ENCODE assay signal across 1 fruit fly cellular context in genomic region chr3R:29214982-29215533, dm6.
A peak's percentile ranks its signal among the peaks of the same experiment; 100 is the strongest.
TF ChIP-seq lines count a peak whose summit lies in the region.

No protein-coding gene starts in this region.

TF ChIP-seq in whole organism, embryonic, 481 proteins besides CTCF, POLR2A, EP300 and RAD21 (continued from another document and continues in another):
- TF ChIP-seq caup (GFP tag; optimal IDR thresholded peaks at IDR 0.05; lab: Kevin White, UChicago; ENCODE audit: severe bottlenecking), result no peak
- no peak for TF ChIP-seq nau (GFP tag; optimal IDR thresholded peaks at IDR 0.05; lab: Kevin White, UChicago)
- TF ChIP-seq emc (GFP tag; optimal IDR thresholded peaks at IDR 0.05; lab: Kevin White, UChicago), result no peak
- no peak for TF ChIP-seq CG11093 (GFP tag; IDR thresholded peaks at IDR 0.05; lab: Robert Waterston, UW)
- no peak for TF ChIP-seq GATAe (GFP tag; conservative IDR thresholded peaks at IDR 0.05; lab: Robert Waterston, UW)
- 0 out of 2 replicates have a peak, but pooled peaks have one; percentile 19 for TF ChIP-seq slbo (GFP tag; IDR thresholded peaks at IDR 0.05; lab: Robert Waterston, UW)
- no peak for TF ChIP-seq CG11456 (GFP tag; IDR thresholded peaks at IDR 0.05; lab: Robert Waterston, UW)
- no peak for TF ChIP-seq zfh1 (GFP tag; IDR thresholded peaks at IDR 0.05; lab: Robert Waterston, UW)
- TF ChIP-seq CG11398 (GFP tag; optimal IDR thresholded peaks at IDR 0.05; lab: Kevin White, UChicago), result no peak
- TF ChIP-seq E2f2 (GFP tag; IDR thresholded peaks at IDR 0.05; lab: Robert Waterston, UW), result no peak
- no peak for TF ChIP-seq CG9215 (GFP tag; IDR thresholded peaks at IDR 0.05; lab: Robert Waterston, UW)
- TF ChIP-seq CG17912 (GFP tag; optimal IDR thresholded peaks at IDR 0.05; lab: Kevin White, UChicago), result no peak
- TF ChIP-seq CG10267 (tag; optimal IDR thresholded peaks at IDR 0.05; lab: Kevin White, UChicago), result no peak
- TF ChIP-seq lab (GFP tag; optimal IDR thresholded peaks at IDR 0.05; lab: Kevin White, UChicago), result peak; percentile 29
- no peak for TF ChIP-seq CG8359 (GFP tag; optimal IDR thresholded peaks at IDR 0.05; lab: Kevin White, UChicago; ENCODE audit: borderline replicate concordance)
- TF ChIP-seq her (GFP tag; optimal IDR thresholded peaks at IDR 0.05; lab: Kevin White, UChicago), result no peak
- TF ChIP-seq cad (GFP tag; optimal IDR thresholded peaks at IDR 0.05; lab: Kevin White, UChicago), result no peak
- no peak for TF ChIP-seq CG12659 (GFP tag; optimal IDR thresholded peaks at IDR 0.05; lab: Kevin White, UChicago)
- TF ChIP-seq CG18476 (GFP tag; optimal IDR thresholded peaks at IDR 0.05; lab: Kevin White, UChicago), result no peak
- no peak for TF ChIP-seq CG34422 (GFP tag; IDR thresholded peaks at IDR 0.05; lab: Robert Waterston, UW)
- no peak for TF ChIP-seq zen2 (GFP tag; IDR thresholded peaks at IDR 0.05; lab: Robert Waterston, UW; ENCODE audit: partially characterized antibody)
- no peak for TF ChIP-seq prd (optimal IDR thresholded peaks at IDR 0.05; lab: Kevin White, UChicago)
- TF ChIP-seq prd (GFP tag; IDR thresholded peaks at IDR 0.05; lab: Robert Waterston, UW), result no peak
- TF ChIP-seq pum (GFP tag; optimal IDR thresholded peaks at IDR 0.05; lab: Kevin White, UChicago), result no peak
- no peak for TF ChIP-seq chm (GFP tag; IDR thresholded peaks at IDR 0.05; lab: Robert Waterston, UW)
- TF ChIP-seq Opbp (GFP tag; IDR thresholded peaks at IDR 0.05; lab: Robert Waterston, UW; ENCODE audit: partially characterized antibody), result no peak
- no peak for TF ChIP-seq slp2 (GFP tag; optimal IDR thresholded peaks at IDR 0.05; lab: Kevin White, UChicago)
- TF ChIP-seq pros (GFP tag; optimal IDR thresholded peaks at IDR 0.05; lab: Kevin White, UChicago), result peak; percentile 67
- TF ChIP-seq tx (GFP tag; optimal IDR thresholded peaks at IDR 0.05; lab: Kevin White, UChicago), result no peak
- TF ChIP-seq Atf-2 (GFP tag; optimal IDR thresholded peaks at IDR 0.05; lab: Kevin White, UChicago), result no peak
- TF ChIP-seq CG3995 (GFP tag; optimal IDR thresholded peaks at IDR 0.05; lab: Kevin White, UChicago), result no peak
- TF ChIP-seq CG12744 (GFP tag; optimal IDR thresholded peaks at IDR 0.05; lab: Kevin White, UChicago), result no peak
- no peak for TF ChIP-seq knrl (GFP tag; IDR thresholded peaks at IDR 0.05; lab: Robert Waterston, UW; ENCODE audit: partially characterized antibody)
- TF ChIP-seq CG6272 (GFP tag; IDR thresholded peaks at IDR 0.05; lab: Robert Waterston, UW), result no peak
- TF ChIP-seq gsb-n (tag; optimal IDR thresholded peaks at IDR 0.05; lab: Kevin White, UChicago), result no peak
- no peak for TF ChIP-seq trh (GFP tag; optimal IDR thresholded peaks at IDR 0.05; lab: Kevin White, UChicago)
- no peak for TF ChIP-seq CG11247 (GFP tag; IDR thresholded peaks at IDR 0.05; lab: Robert Waterston, UW)
- TF ChIP-seq CG10431 (GFP tag; optimal IDR thresholded peaks at IDR 0.05; lab: Kevin White, UChicago), result no peak
- peak; percentile 13; the same call in 1 of the 3 replicates for TF ChIP-seq CG2199 (GFP tag; IDR thresholded peaks at IDR 0.05; lab: Robert Waterston, UW)
- TF ChIP-seq dan (GFP tag; IDR thresholded peaks at IDR 0.05; lab: Robert Waterston, UW), result no peak
- TF ChIP-seq Sry-δ (GFP tag; optimal IDR thresholded peaks at IDR 0.05; lab: Kevin White, UChicago), result no peak
- TF ChIP-seq CG42726 (GFP tag; IDR thresholded peaks at IDR 0.05; lab: Robert Waterston, UW; ENCODE audit: partially characterized antibody), result no peak
- no peak for TF ChIP-seq Ets65A (GFP tag; lab: Kevin White, UChicago)
- TF ChIP-seq da (GFP tag; optimal IDR thresholded peaks at IDR 0.05; lab: Kevin White, UChicago), result no peak
- TF ChIP-seq CG12104 (GFP tag; optimal IDR thresholded peaks at IDR 0.05; lab: Kevin White, UChicago), result no peak
- TF ChIP-seq hth (optimal IDR thresholded peaks at IDR 0.05; lab: Kevin White, UChicago), result no peak
- no peak for TF ChIP-seq Poxn (GFP tag; IDR thresholded peaks at IDR 0.05; lab: Robert Waterston, UW)
- no peak for TF ChIP-seq Blimp-1 (GFP tag; optimal IDR thresholded peaks at IDR 0.05; lab: Kevin White, UChicago)
- TF ChIP-seq pzg (GFP tag; optimal IDR thresholded peaks at IDR 0.05; lab: Kevin White, UChicago), result no peak
- TF ChIP-seq D19B (GFP tag; optimal IDR thresholded peaks at IDR 0.05; lab: Kevin White, UChicago), result no peak
- TF ChIP-seq z (GFP tag; IDR thresholded peaks at IDR 0.05; lab: Robert Waterston, UW), result no peak
- TF ChIP-seq CG10543 (GFP tag; optimal IDR thresholded peaks at IDR 0.05; lab: Kevin White, UChicago), result peak; percentile 51
- TF ChIP-seq org-1 (GFP tag; optimal IDR thresholded peaks at IDR 0.05; lab: Kevin White, UChicago), result no peak
- peak; percentile 71 for TF ChIP-seq sug (tag; optimal IDR thresholded peaks at IDR 0.05; lab: Kevin White, UChicago)
- no peak for TF ChIP-seq mirr (GFP tag; optimal IDR thresholded peaks at IDR 0.05; lab: Kevin White, UChicago)
- TF ChIP-seq gro (GFP tag; optimal IDR thresholded peaks at IDR 0.05; lab: Kevin White, UChicago), result no peak
- TF ChIP-seq TFAM (GFP tag; optimal IDR thresholded peaks at IDR 0.05; lab: Kevin White, UChicago), result no peak
- no peak for TF ChIP-seq kah (GFP tag; optimal IDR thresholded peaks at IDR 0.05; lab: Kevin White, UChicago)
- TF ChIP-seq CG10209 (GFP tag; optimal IDR thresholded peaks at IDR 0.05; lab: Kevin White, UChicago), result no peak
- TF ChIP-seq CHES-1-like (GFP tag; optimal IDR thresholded peaks at IDR 0.05; lab: Kevin White, UChicago), result peak; percentile 16
- TF ChIP-seq ftz-f1 (GFP tag; optimal IDR thresholded peaks at IDR 0.05; lab: Kevin White, UChicago), result no peak
- TF ChIP-seq bowl (GFP tag; IDR thresholded peaks at IDR 0.05; lab: Robert Waterston, UW), result no peak
- no peak for TF ChIP-seq NfI (GFP tag; optimal IDR thresholded peaks at IDR 0.05; lab: Kevin White, UChicago)
- no peak for TF ChIP-seq CG4328 (GFP tag; optimal IDR thresholded peaks at IDR 0.05; lab: Kevin White, UChicago)
- TF ChIP-seq CG13296 (GFP tag; optimal IDR thresholded peaks at IDR 0.05; lab: Kevin White, UChicago), result no peak
- TF ChIP-seq CG12071 (GFP tag; optimal IDR thresholded peaks at IDR 0.05; lab: Kevin White, UChicago), result no peak
- TF ChIP-seq twi (tag; optimal IDR thresholded peaks at IDR 0.05; lab: Kevin White, UChicago), result no peak
- no peak for TF ChIP-seq CG14965 (GFP tag; optimal IDR thresholded peaks at IDR 0.05; lab: Kevin White, UChicago; ENCODE audit: borderline replicate concordance)
- no peak for TF ChIP-seq jing (GFP tag; optimal IDR thresholded peaks at IDR 0.05; lab: Kevin White, UChicago)
- TF ChIP-seq B-H1 (GFP tag; IDR thresholded peaks at IDR 0.05; lab: Robert Waterston, UW), result no peak
- no peak for TF ChIP-seq CG14860 (GFP tag; IDR thresholded peaks at IDR 0.05; lab: Robert Waterston, UW; ENCODE audit: partially characterized antibody)
- TF ChIP-seq stwl (tag; optimal IDR thresholded peaks at IDR 0.05; lab: Kevin White, UChicago), result peak; percentile 21
- peak; percentile 63 for TF ChIP-seq nerfin-1 (tag; optimal IDR thresholded peaks at IDR 0.05; lab: Kevin White, UChicago)
- TF ChIP-seq CG7745 (tag; optimal IDR thresholded peaks at IDR 0.05; lab: Kevin White, UChicago), result no peak
- peak; percentile 57 for TF ChIP-seq lbe (GFP tag; optimal IDR thresholded peaks at IDR 0.05; lab: Kevin White, UChicago)
- no peak for TF ChIP-seq ase (GFP tag; IDR thresholded peaks at IDR 0.05; lab: Robert Waterston, UW)
- no peak for TF ChIP-seq h (optimal IDR thresholded peaks at IDR 0.05; lab: Kevin White, UChicago)
- no peak for TF ChIP-seq HmgD (GFP tag; optimal IDR thresholded peaks at IDR 0.05; lab: Kevin White, UChicago)
- TF ChIP-seq odd (GFP tag; optimal IDR thresholded peaks at IDR 0.05; lab: Kevin White, UChicago), result peak; percentile 8
- TF ChIP-seq Atf3 (GFP tag; optimal IDR thresholded peaks at IDR 0.05; lab: Kevin White, UChicago), result no peak
- no peak for TF ChIP-seq ranshi (GFP tag; IDR thresholded peaks at IDR 0.05; lab: Robert Waterston, UW)
- TF ChIP-seq CG15269 (tag; optimal IDR thresholded peaks at IDR 0.05; lab: Kevin White, UChicago), result no peak
- no peak for TF ChIP-seq Antp (GFP tag; optimal IDR thresholded peaks at IDR 0.05; lab: Kevin White, UChicago)
- no peak for TF ChIP-seq mld (GFP tag; IDR thresholded peaks at IDR 0.05; lab: Robert Waterston, UW; ENCODE audit: partially characterized antibody)
- TF ChIP-seq CG11696 (GFP tag; IDR thresholded peaks at IDR 0.05; lab: Robert Waterston, UW), result no peak
- no peak for TF ChIP-seq tgo (GFP tag; IDR thresholded peaks at IDR 0.05; lab: Robert Waterston, UW)
- TF ChIP-seq CG4730 (GFP tag; IDR thresholded peaks at IDR 0.05; lab: Robert Waterston, UW), result no peak
- no peak for TF ChIP-seq Adf1 (GFP tag; IDR thresholded peaks at IDR 0.05; lab: Robert Waterston, UW)
- no peak for TF ChIP-seq CG10147 (GFP tag; optimal IDR thresholded peaks at IDR 0.05; lab: Kevin White, UChicago)
- TF ChIP-seq CG2202 (tag; optimal IDR thresholded peaks at IDR 0.05; lab: Kevin White, UChicago), result no peak
- TF ChIP-seq gcm (GFP tag; optimal IDR thresholded peaks at IDR 0.05; lab: Kevin White, UChicago), result no peak
- no peak for TF ChIP-seq ci (GFP tag; IDR thresholded peaks at IDR 0.05; lab: Robert Waterston, UW)
- TF ChIP-seq Gug (GFP tag; IDR thresholded peaks at IDR 0.05; lab: Robert Waterston, UW), result no peak
- TF ChIP-seq dpn (GFP tag; optimal IDR thresholded peaks at IDR 0.05; lab: Kevin White, UChicago), result no peak
- peak; percentile 42; the same call in 1 of the 2 replicates for TF ChIP-seq CG9932 (GFP tag; IDR thresholded peaks at IDR 0.05; lab: Robert Waterston, UW)
- TF ChIP-seq CG2889 (GFP tag; IDR thresholded peaks at IDR 0.05; lab: Robert Waterston, UW), result no peak
- TF ChIP-seq Dp (GFP tag; optimal IDR thresholded peaks at IDR 0.05; lab: Kevin White, UChicago), result no peak
- TF ChIP-seq CG2678 (tag; optimal IDR thresholded peaks at IDR 0.05; lab: Kevin White, UChicago), result peak; percentile 39
- TF ChIP-seq CG4707 (GFP tag; optimal IDR thresholded peaks at IDR 0.05; lab: Kevin White, UChicago), result no peak
- peak; percentile 20 for TF ChIP-seq CG2120 (GFP tag; optimal IDR thresholded peaks at IDR 0.05; lab: Kevin White, UChicago)
- TF ChIP-seq CG4820 (GFP tag; optimal IDR thresholded peaks at IDR 0.05; lab: Kevin White, UChicago), result no peak
- TF ChIP-seq CG32772 (GFP tag; IDR thresholded peaks at IDR 0.05; lab: Robert Waterston, UW), result peak; percentile 64
- TF ChIP-seq CG16813 (GFP tag; IDR thresholded peaks at IDR 0.05; lab: Robert Waterston, UW; ENCODE audit: partially characterized antibody), result no peak
- TF ChIP-seq CG12299 (tag; optimal IDR thresholded peaks at IDR 0.05; lab: Kevin White, UChicago), result no peak
- no peak for TF ChIP-seq zf30C (GFP tag; optimal IDR thresholded peaks at IDR 0.05; lab: Kevin White, UChicago)
- no peak for TF ChIP-seq jumu (GFP tag; optimal IDR thresholded peaks at IDR 0.05; lab: Kevin White, UChicago)
- TF ChIP-seq Med (GFP tag; lab: Kevin White, UChicago), result peak; percentile 55
- TF ChIP-seq lov (optimal IDR thresholded peaks at IDR 0.05; lab: Kevin White, UChicago), result no peak
- TF ChIP-seq lov (GFP tag; IDR thresholded peaks at IDR 0.05; lab: Robert Waterston, UW), result no peak
- no peak for TF ChIP-seq hb (GFP tag; IDR thresholded peaks at IDR 0.05; lab: Robert Waterston, UW; ENCODE audit: partially characterized antibody)
- TF ChIP-seq CG2712 (tag; optimal IDR thresholded peaks at IDR 0.05; lab: Kevin White, UChicago), result no peak
- no peak for TF ChIP-seq maf-S (GFP tag; optimal IDR thresholded peaks at IDR 0.05; lab: Kevin White, UChicago)
- no peak for TF ChIP-seq CG10274 (GFP tag; optimal IDR thresholded peaks at IDR 0.05; lab: Kevin White, UChicago)
- no peak for TF ChIP-seq PHDP (tag; optimal IDR thresholded peaks at IDR 0.05; lab: Kevin White, UChicago)
- TF ChIP-seq esg (GFP tag; conservative IDR thresholded peaks at IDR 0.05; lab: Robert Waterston, UW), result no peak
- TF ChIP-seq tio (GFP tag; optimal IDR thresholded peaks at IDR 0.05; lab: Kevin White, UChicago), result no peak
- no peak for TF ChIP-seq B-H2 (GFP tag; optimal IDR thresholded peaks at IDR 0.05; lab: Kevin White, UChicago)
- no peak for TF ChIP-seq CG6689 (GFP tag; IDR thresholded peaks at IDR 0.05; lab: Robert Waterston, UW)
- TF ChIP-seq cwo (GFP tag; optimal IDR thresholded peaks at IDR 0.05; lab: Kevin White, UChicago), result peak; percentile 33
- peak; percentile 15 for TF ChIP-seq BEAF-32 (GFP tag; optimal IDR thresholded peaks at IDR 0.05; lab: Kevin White, UChicago)
- TF ChIP-seq CG9876 (GFP tag; optimal IDR thresholded peaks at IDR 0.05; lab: Kevin White, UChicago), result no peak
- no peak for TF ChIP-seq Nf-YC (tag; optimal IDR thresholded peaks at IDR 0.05; lab: Kevin White, UChicago)
- TF ChIP-seq CG14441 (GFP tag; IDR thresholded peaks at IDR 0.05; lab: Robert Waterston, UW), result no peak
- no peak for TF ChIP-seq MTF-1 (GFP tag; optimal IDR thresholded peaks at IDR 0.05; lab: Kevin White, UChicago; ENCODE audit: borderline replicate concordance)
- TF ChIP-seq CG30403 (GFP tag; optimal IDR thresholded peaks at IDR 0.05; lab: Kevin White, UChicago), result no peak
- no peak for TF ChIP-seq bigmax (GFP tag; optimal IDR thresholded peaks at IDR 0.05; lab: Kevin White, UChicago)
- no peak for TF ChIP-seq NK7.1 (GFP tag; optimal IDR thresholded peaks at IDR 0.05; lab: Kevin White, UChicago)
- TF ChIP-seq pho (GFP tag; optimal IDR thresholded peaks at IDR 0.05; lab: Kevin White, UChicago), result no peak
- peak; percentile 90 for TF ChIP-seq CG3163 (GFP tag; optimal IDR thresholded peaks at IDR 0.05; lab: Kevin White, UChicago)
- TF ChIP-seq nmo (GFP tag; optimal IDR thresholded peaks at IDR 0.05; lab: Kevin White, UChicago), result no peak
- TF ChIP-seq ap (GFP tag; IDR thresholded peaks at IDR 0.05; lab: Robert Waterston, UW), result no peak
- no peak for TF ChIP-seq CG15601 (tag; optimal IDR thresholded peaks at IDR 0.05; lab: Kevin White, UChicago)
- no peak for TF ChIP-seq HmgZ (tag; optimal IDR thresholded peaks at IDR 0.05; lab: Kevin White, UChicago)
- TF ChIP-seq zfh2 (GFP tag; optimal IDR thresholded peaks at IDR 0.05; lab: Kevin White, UChicago), result no peak
- no peak for TF ChIP-seq CG3065 (GFP tag; optimal IDR thresholded peaks at IDR 0.05; lab: Kevin White, UChicago)
- TF ChIP-seq aop (GFP tag; IDR thresholded peaks at IDR 0.05; lab: Robert Waterston, UW), result no peak
- TF ChIP-seq al (GFP tag; IDR thresholded peaks at IDR 0.05; lab: Robert Waterston, UW), result no peak
- no peak for TF ChIP-seq CG7987 (GFP tag; optimal IDR thresholded peaks at IDR 0.05; lab: Kevin White, UChicago)
- peak; percentile 8 for TF ChIP-seq zen (tag; optimal IDR thresholded peaks at IDR 0.05; lab: Kevin White, UChicago)
- no peak for TF ChIP-seq corto (GFP tag; optimal IDR thresholded peaks at IDR 0.05; lab: Kevin White, UChicago)
